Worm (Caenorhabditis elegans) whole organism, L4/young adult: ENCODE data around the gene srx-34.

Experiments used
- W03F9.2 ChIP-seq: fragments of 150-350 bp; optimal IDR thresholded peaks from 2 replicates; lab custom pipeline; 2014; ENCODE audit warnings: missing biosample characterization, missing genetic modification characterization
- dao-5 ChIP-seq: sonication (generic microtip); optimal IDR thresholded peaks from 2 replicates; lab custom pipeline; 2016; ENCODE audit warnings: missing genotype, missing genetic modification characterization, moderate library complexity, missing compliant biosample characterization
- him-1 ChIP-seq: sonication (generic microtip); optimal IDR thresholded peaks from 2 replicates; lab custom pipeline; 2016; ENCODE audit warnings: missing genotype, missing genetic modification reagents, missing genetic modification characterization, missing compliant biosample characterization

DNA sequence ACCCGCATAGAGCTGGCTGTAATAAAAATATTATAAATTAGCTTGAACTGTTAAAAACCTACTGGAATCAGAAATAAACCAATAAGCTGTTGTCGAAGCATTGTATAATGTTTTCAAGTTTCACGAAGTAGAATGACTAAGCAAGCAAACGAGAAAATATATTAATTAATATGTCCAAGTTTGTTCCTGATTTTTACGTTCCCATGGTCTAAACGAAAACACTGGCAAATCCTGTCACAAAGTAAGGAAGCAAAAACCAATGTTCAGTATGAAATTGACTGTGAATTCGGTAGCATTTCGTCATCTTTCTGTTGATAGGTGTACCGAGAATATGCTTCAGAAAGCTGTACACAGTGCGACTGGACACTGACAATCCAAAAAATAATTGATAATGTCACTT lies at the start of gene srx-34:
- TF ChIP-seq W03F9.2 (no peak), him-1 (tag; lab: Kevin White, UChicago) (no peak), dao-5 (tag; lab: Kevin White, UChicago) (no peak)
